Worm (Caenorhabditis elegans): ENCODE data around the gene C11H1.5.

Gene C11H1.5

ce11 chrX:14281526-14281925 is 21.5 kb downstream of the C11H1.5 start, which contains the start of gene E02H4.2:
Gene E02H4.2, minus strand, starts transcription at chrX:14281626.
- TF ChIP-seq spr-3 (GFP tag; optimal IDR thresholded peaks at IDR 0.05) (no peak), rbr-2 (tag; optimal IDR thresholded peaks at IDR 0.05) (no peak), Y48G9A.11 (GFP tag; IDR thresholded peaks at IDR 0.05) (no peak), nhr-10 (tag; optimal IDR thresholded peaks at IDR 0.05) (no peak), T20F7.1 (GFP tag; optimal IDR thresholded peaks at IDR 0.05) (no peak), nhr-6 (tag; optimal IDR thresholded peaks at IDR 0.05) (no peak), ZK546.5 (tag; optimal IDR thresholded peaks at IDR 0.05) (no peak), mdl-1 (tag; optimal IDR thresholded peaks at IDR 0.05) (no peak), ceh-28 (tag; optimal IDR thresholded peaks at IDR 0.05) (no peak), daf-16 (GFP tag; optimal IDR thresholded peaks at IDR 0.05) (no peak), daf-16 (tag; optimal IDR thresholded peaks at IDR 0.05) (no peak), mes-2 (tag; optimal IDR thresholded peaks at IDR 0.05; ENCODE audit: poor library complexity, severe bottlenecking) (no peak), hlh-30 (tag; optimal IDR thresholded peaks at IDR 0.05; ENCODE audit: insufficient read depth) (no peak), egl-27 (tag; optimal IDR thresholded peaks at IDR 0.05) (no peak), F37D6.2 (tag; optimal IDR thresholded peaks at IDR 0.05) (no peak), lin-39 (tag; optimal IDR thresholded peaks at IDR 0.05) (no peak)

ce11 chrX:14267781-14268180 is 35.2 kb downstream of the C11H1.5 start, which contains the start of gene del-1:
Gene del-1, plus strand, starts transcription at chrX:14268081.
- TF ChIP-seq lin-39 (tag; optimal IDR thresholded peaks at IDR 0.05) (no peak), dmd-9 (GFP tag; IDR thresholded peaks at IDR 0.05) (no peak), jun-1 (tag; optimal IDR thresholded peaks at IDR 0.05) (no peak), nhr-111 (GFP tag; optimal IDR thresholded peaks at IDR 0.05) (no peak), lsy-2 (tag; optimal IDR thresholded peaks at IDR 0.05) (no peak), unc-130 (GFP tag; optimal IDR thresholded peaks at IDR 0.05) (no peak), lin-15B (tag; optimal IDR thresholded peaks at IDR 0.05) (no peak), daf-12 (tag; optimal IDR thresholded peaks at IDR 0.05) (no peak), F49E8.2 (tag; optimal IDR thresholded peaks at IDR 0.05; ENCODE audit: borderline replicate concordance) (no peak)

- TF ChIP-seq egl-27 (tag; optimal IDR thresholded peaks at IDR 0.05) (no peak), unc-62 (GFP tag; optimal IDR thresholded peaks at IDR 0.05 in 1 of 2) (peak in 1 of 2 experiments; percentile 95), unc-62 (tag; optimal IDR thresholded peaks at IDR 0.05) (no peak)
Measured at ce11 chrX:14267170-14267569, 35.8 kb downstream of the C11H1.5 start.

ce11 chrX:14263473-14263872 is 39.5 kb downstream of the C11H1.5 start, which contains the start of gene E02H4.8:
Gene E02H4.8, minus strand, starts transcription at chrX:14263573.
- TF ChIP-seq unc-62 (GFP tag; optimal IDR thresholded peaks at IDR 0.05 in 1 of 2) (peak in 1 of 2 experiments; percentile 41), unc-62 (tag; optimal IDR thresholded peaks at IDR 0.05) (no peak), saeg-2 (GFP tag; IDR thresholded peaks at IDR 0.05) (no peak)

ce11 chrX:14257661-14258060 is 45.3 kb downstream of the C11H1.5 start, which contains the start of gene E02H4.4:
Gene E02H4.4, plus strand, starts transcription at chrX:14257961.
- TF ChIP-seq Y48G9A.11 (GFP tag; IDR thresholded peaks at IDR 0.05) (no peak), nhr-42 (GFP tag; IDR thresholded peaks at IDR 0.05) (no peak), daf-16 (GFP tag; optimal IDR thresholded peaks at IDR 0.05) (no peak), daf-16 (tag; optimal IDR thresholded peaks at IDR 0.05) (no peak), set-16 (GFP tag; IDR thresholded peaks at IDR 0.05) (no peak), lin-29 (GFP tag; IDR thresholded peaks at IDR 0.05) (no peak), ceh-32 (tag; optimal IDR thresholded peaks at IDR 0.05; ENCODE audit: poor library complexity) (no peak), hif-1 (tag; optimal IDR thresholded peaks at IDR 0.05) (no peak), zag-1 (tag; optimal IDR thresholded peaks at IDR 0.05) (no peak)
